Fruit fly (Drosophila melanogaster): ENCODE results near the gene CG34263.

DNA sequence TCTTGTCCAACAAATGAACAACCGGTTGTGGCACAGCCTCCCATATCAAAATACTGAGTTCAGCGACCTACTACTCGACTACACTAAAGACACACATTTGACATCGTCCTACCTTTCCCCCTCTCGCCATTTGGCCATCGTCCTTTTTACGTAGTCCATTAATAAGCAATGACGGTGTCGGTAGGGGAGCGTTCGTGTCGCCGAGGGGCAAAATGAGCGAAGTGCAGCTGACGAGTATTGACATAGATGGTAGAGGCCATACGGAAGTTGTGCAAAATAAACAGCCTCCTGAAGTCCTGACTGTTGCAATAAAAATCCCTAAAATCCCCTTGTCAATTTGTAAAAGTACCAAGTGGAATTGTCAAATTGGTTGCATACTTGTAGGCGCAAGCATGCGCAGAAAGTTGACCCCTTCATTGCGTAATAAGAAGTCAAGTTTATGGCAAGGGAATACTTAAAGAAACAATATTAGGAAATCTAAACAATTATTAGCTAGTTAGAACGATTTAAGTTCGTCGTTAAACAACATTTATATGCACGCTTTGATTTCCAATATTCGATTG is 26.0 kb upstream of the CG34263 start:
- TF ChIP-seq pdm3 (GFP tag; optimal IDR thresholded peaks at IDR 0.05) (no peak), eg (GFP tag; IDR thresholded peaks at IDR 0.05) (no peak), acj6 (GFP tag; optimal IDR thresholded peaks at IDR 0.05) (no peak), CG11294 (GFP tag; IDR thresholded peaks at IDR 0.05) (no peak)

All from whole organism, prepupa.